Worm (Caenorhabditis elegans) whole organism, late embryonic: Measurements from ENCODE around the gene C32B5.7.

Experiments
- C08G9.2 ChIP-seq: sonication (generic microtip); optimal IDR thresholded peaks from 2 replicates; lab custom pipeline; 2016; ENCODE audit warnings: mild to moderate bottlenecking, missing genetic modification characterization, moderate library complexity, missing compliant biosample characterization
- F13H6.1 ChIP-seq: sonication (generic microtip); optimal IDR thresholded peaks from 2 replicates; lab custom pipeline; 2016; ENCODE audit warnings: missing genetic modification characterization, missing compliant biosample characterization
- K02D7.2 ChIP-seq: sonication (generic microtip); optimal IDR thresholded peaks from 2 replicates; lab custom pipeline; 2017; ENCODE audit warnings: mild to moderate bottlenecking, missing genetic modification characterization, missing compliant biosample characterization
- K09A11.1 ChIP-seq: sonication (generic microtip); optimal IDR thresholded peaks from 2 replicates; lab custom pipeline; 2017; ENCODE audit warnings: antibody characterized with exemption, mild to moderate bottlenecking, missing genetic modification characterization, missing compliant biosample characterization; ENCODE audit not compliant: insufficient read depth
- T23F11.4 ChIP-seq: fragments of 200-800 bp; sonication (Bioruptor generic); optimal IDR thresholded peaks from 2 replicates; lab custom pipeline; 2018; ENCODE audit warnings: mild to moderate bottlenecking, missing genetic modification characterization, missing compliant biosample characterization
- ahr-1 ChIP-seq: sonication (generic microtip); optimal IDR thresholded peaks from 2 replicates; lab custom pipeline; 2016; ENCODE audit warnings: missing genetic modification characterization, missing compliant biosample characterization
- ama-1 ChIP-seq: fragments of 150-350 bp; optimal IDR thresholded peaks from 2 replicates; lab custom pipeline; 2014
- ceh-14 ChIP-seq: sonication (generic microtip); optimal IDR thresholded peaks from 2 replicates; lab custom pipeline; 2016; ENCODE audit warnings: missing genotype, missing genetic modification characterization, missing compliant biosample characterization
- ceh-2 ChIP-seq: sonication (generic microtip); optimal IDR thresholded peaks from 2 replicates; lab custom pipeline; 2016; ENCODE audit warnings: missing genotype, missing genetic modification characterization, missing compliant biosample characterization
- ceh-24 ChIP-seq: sonication (generic microtip); optimal IDR thresholded peaks from 2 replicates; lab custom pipeline; 2016; ENCODE audit warnings: mild to moderate bottlenecking, missing genetic modification characterization, missing compliant biosample characterization
- ceh-30 ChIP-seq: fragments of 150-350 bp; optimal IDR thresholded peaks from 2 replicates; lab custom pipeline; 2014; ENCODE audit warnings: missing biosample characterization, missing genetic modification characterization
- ceh-31 ChIP-seq: sonication (generic microtip); optimal IDR thresholded peaks from 2 replicates; lab custom pipeline; 2016; ENCODE audit warnings: missing genetic modification characterization, missing compliant biosample characterization
- ceh-45 ChIP-seq: fragments of 200-800 bp; sonication (Bioruptor generic); IDR thresholded peaks from 2 replicates; pipeline ENCODE4 v1.3.6; 2022; ENCODE audit warnings: missing genetic modification reagents, missing genetic modification characterization, missing compliant biosample characterization
- dmd-4 ChIP-seq: sonication (generic microtip); optimal IDR thresholded peaks from 2 replicates; lab custom pipeline; 2016; ENCODE audit warnings: borderline replicate concordance, missing genetic modification characterization, missing compliant biosample characterization
- elt-2 ChIP-seq: sonication (generic microtip); optimal IDR thresholded peaks from 2 replicates; lab custom pipeline; 2016; ENCODE audit warnings: missing genetic modification reagents, missing genetic modification characterization, missing compliant biosample characterization
- elt-4 ChIP-seq: sonication (generic microtip); optimal IDR thresholded peaks from 2 replicates; lab custom pipeline; 2016; ENCODE audit warnings: missing genetic modification characterization, missing compliant biosample characterization
- ets-4 ChIP-seq: sonication (generic microtip); optimal IDR thresholded peaks from 2 replicates; lab custom pipeline; 2016; ENCODE audit warnings: missing genetic modification characterization, missing compliant biosample characterization
- eyg-1 ChIP-seq: sonication (generic microtip); optimal IDR thresholded peaks from 2 replicates; lab custom pipeline; 2016; ENCODE audit warnings: missing genotype, missing genetic modification characterization, missing compliant biosample characterization
- fax-1 ChIP-seq: sonication (generic microtip); optimal IDR thresholded peaks from 2 replicates; lab custom pipeline; 2016; ENCODE audit warnings: missing genotype, missing genetic modification characterization, missing compliant biosample characterization
- fkh-10 ChIP-seq: fragments of 150-350 bp; optimal IDR thresholded peaks from 2 replicates; lab custom pipeline; 2014; ENCODE audit warnings: missing biosample characterization, missing genetic modification reagents, missing genetic modification characterization
- fkh-6 ChIP-seq: sonication (generic microtip); optimal IDR thresholded peaks from 2 replicates; lab custom pipeline; 2016; ENCODE audit warnings: missing genetic modification characterization, missing compliant biosample characterization
- hlh-30 ChIP-seq: sonication (generic microtip); optimal IDR thresholded peaks from 2 replicates; lab custom pipeline; 2017; ENCODE audit warnings: antibody characterized with exemption, missing genetic modification characterization, missing compliant biosample characterization; ENCODE audit not compliant: insufficient read depth
- hlh-8 ChIP-seq: sonication (generic microtip); optimal IDR thresholded peaks from 2 replicates; lab custom pipeline; 2016; ENCODE audit warnings: missing genotype, missing genetic modification characterization, missing compliant biosample characterization
- lim-6 ChIP-seq: sonication (generic microtip); optimal IDR thresholded peaks from 2 replicates; lab custom pipeline; 2016; ENCODE audit warnings: missing genetic modification characterization, missing compliant biosample characterization
- lin-11 ChIP-seq: fragments of 200-800 bp; sonication (Bioruptor generic); optimal IDR thresholded peaks from 2 replicates; lab custom pipeline; 2018; ENCODE audit warnings: mild to moderate bottlenecking, missing genetic modification characterization, missing compliant biosample characterization
- nfya-1 ChIP-seq: sonication (generic microtip); optimal IDR thresholded peaks from 2 replicates; lab custom pipeline; 2017; ENCODE audit warnings: missing genetic modification characterization, mild to moderate bottlenecking, missing compliant biosample characterization, antibody characterized with exemption, moderate library complexity
- nhr-11 ChIP-seq: fragments of 150-350 bp; optimal IDR thresholded peaks from 2 replicates; lab custom pipeline; 2014; ENCODE audit warnings: missing biosample characterization, missing genetic modification characterization
- nhr-232 ChIP-seq: sonication (generic microtip); optimal IDR thresholded peaks from 2 replicates; lab custom pipeline; 2016; ENCODE audit warnings: missing genetic modification characterization, missing compliant biosample characterization
- pax-1 ChIP-seq: fragments of 150-350 bp; optimal IDR thresholded peaks from 2 replicates; lab custom pipeline; 2014; ENCODE audit warnings: missing biosample characterization, missing genetic modification characterization
- pha-4 ChIP-seq: fragments of 150-350 bp; optimal IDR thresholded peaks from 2 replicates; lab custom pipeline; 2018; ENCODE audit warnings: missing biosample characterization, missing genetic modification reagents, missing genetic modification characterization
- pros-1 ChIP-seq: fragments of 150-350 bp; optimal IDR thresholded peaks from 2 replicates; lab custom pipeline; 2014; ENCODE audit warnings: missing biosample characterization, missing genetic modification reagents, missing genetic modification characterization
- rnt-1 ChIP-seq: sonication (generic microtip); optimal IDR thresholded peaks from 2 replicates; lab custom pipeline; 2016; ENCODE audit warnings: missing genetic modification characterization, missing compliant biosample characterization
- sdc-2 ChIP-seq: sonication (generic microtip); optimal IDR thresholded peaks from 2 replicates; lab custom pipeline; 2016; ENCODE audit warnings: missing genotype, missing genetic modification characterization, missing compliant biosample characterization
- sox-4 ChIP-seq: sonication (generic microtip); optimal IDR thresholded peaks from 2 replicates; lab custom pipeline; 2017; ENCODE audit warnings: mild to moderate bottlenecking, missing genetic modification characterization, inconsistent platforms, missing compliant biosample characterization
- tbx-2 ChIP-seq: sonication (generic microtip); optimal IDR thresholded peaks from 2 replicates; lab custom pipeline; 2016; ENCODE audit warnings: missing genetic modification characterization, missing compliant biosample characterization
- ttx-3 ChIP-seq: sonication (generic microtip); optimal IDR thresholded peaks from 2 replicates; lab custom pipeline; 2016; ENCODE audit warnings: missing genetic modification reagents, missing genetic modification characterization, missing compliant biosample characterization
- unc-3 ChIP-seq, 2 experiments: fragments of 200-800 bp in 1 of 2; sonication (Bioruptor generic) in 1 of 2; sonication (generic microtip) in 1 of 2; conservative IDR thresholded peaks in 1 of 2; optimal IDR thresholded peaks in 1 of 2; 2 replicates each; pipeline versions ENCODE4 v1.3.6 to Lab custom; 2016 to 2022; ENCODE audit warnings: missing compliant biosample characterization in 2 of 2, missing genetic modification characterization in 2 of 2, missing genetic modification reagents in 1 of 2
- unc-42 ChIP-seq: sonication (generic microtip); optimal IDR thresholded peaks from 2 replicates; lab custom pipeline; 2016; ENCODE audit warnings: missing genotype, missing genetic modification characterization, missing compliant biosample characterization
- unc-86 ChIP-seq: sonication (generic microtip); optimal IDR thresholded peaks from 2 replicates; lab custom pipeline; 2016; ENCODE audit warnings: missing genetic modification characterization, missing compliant biosample characterization

The C32B5.7 gene

DNA sequence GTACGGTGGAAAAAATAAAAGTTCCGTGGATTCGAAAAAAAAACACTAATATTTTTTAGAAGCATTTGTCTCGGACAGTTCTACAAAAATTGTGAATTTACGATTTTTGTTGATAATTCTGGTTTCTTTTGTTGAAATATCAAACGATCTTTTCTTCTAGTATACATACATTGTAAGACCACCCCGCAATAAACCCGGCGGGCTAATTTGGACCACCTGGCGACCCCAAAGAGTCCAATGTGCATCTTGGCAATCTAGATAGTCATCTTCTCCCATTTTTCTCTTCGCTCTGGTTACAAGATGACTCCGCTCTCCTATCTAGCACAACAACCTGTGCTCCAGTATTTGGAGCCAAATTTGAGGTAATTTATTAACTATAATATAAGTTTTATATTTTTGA is 44.5 kb upstream of the C32B5.7 start, which contains the start of gene fbxc-29:
Gene fbxc-29 (plus strand): TSS at position 301 of the 400 bp plus-strand sequence.
- TF ChIP-seq ets-4 (tag; lab: Kevin White, UChicago) (no peak), pha-4 (tag; lab: Kevin White, UChicago) (no peak), nfya-1 (tag; lab: Kevin White, UChicago) (no peak), nhr-11 (tag; lab: Kevin White, UChicago) (no peak), F13H6.1 (tag; lab: Kevin White, UChicago) (no peak), fkh-6 (tag; lab: Kevin White, UChicago) (no peak), K02D7.2 (tag; lab: Kevin White, UChicago) (no peak), C08G9.2 (tag; lab: Kevin White, UChicago) (no peak), elt-4 (tag; lab: Kevin White, UChicago) (no peak), ceh-14 (no peak), eyg-1 (tag; lab: Kevin White, UChicago) (no peak), hlh-8 (no peak), lim-6 (no peak)

DNA sequence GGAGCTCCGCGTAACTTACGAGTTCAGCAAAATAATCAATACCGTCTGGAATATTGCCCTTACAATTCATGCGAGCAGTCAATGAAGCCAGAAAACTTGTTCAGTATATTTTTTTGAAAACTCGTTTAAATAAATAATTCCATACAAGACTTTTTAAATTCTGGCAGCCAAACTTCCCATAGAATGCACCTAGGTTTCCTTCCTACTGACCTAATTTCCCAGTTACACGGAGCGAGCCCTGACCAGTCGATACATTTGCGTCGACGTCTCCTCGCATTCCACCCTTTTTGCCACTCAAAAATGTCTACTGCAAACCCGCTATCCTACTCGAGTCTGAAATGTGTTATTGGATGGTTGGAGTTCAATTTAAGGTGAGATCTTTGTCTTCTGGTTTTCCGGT is 43.0 kb upstream of the C32B5.7 start, which contains the start of gene fbxc-30:
Gene fbxc-30 (plus strand): TSS at position 301 of the 400 bp plus-strand sequence.
- TF ChIP-seq nhr-11 (tag; lab: Kevin White, UChicago) (no peak), K09A11.1 (tag; lab: Kevin White, UChicago) (no peak), F13H6.1 (tag; lab: Kevin White, UChicago) (no peak), ceh-30 (no peak), ceh-14 (no peak), pros-1 (tag; lab: Kevin White, UChicago) (no peak), ceh-31 (tag; lab: Kevin White, UChicago) (no peak), pha-4 (tag; lab: Kevin White, UChicago) (no peak), ets-4 (tag; lab: Kevin White, UChicago) (no peak), elt-4 (tag; lab: Kevin White, UChicago) (no peak), fax-1 (tag; lab: Kevin White, UChicago) (no peak), unc-42 (tag; lab: Kevin White, UChicago) (no peak)

DNA sequence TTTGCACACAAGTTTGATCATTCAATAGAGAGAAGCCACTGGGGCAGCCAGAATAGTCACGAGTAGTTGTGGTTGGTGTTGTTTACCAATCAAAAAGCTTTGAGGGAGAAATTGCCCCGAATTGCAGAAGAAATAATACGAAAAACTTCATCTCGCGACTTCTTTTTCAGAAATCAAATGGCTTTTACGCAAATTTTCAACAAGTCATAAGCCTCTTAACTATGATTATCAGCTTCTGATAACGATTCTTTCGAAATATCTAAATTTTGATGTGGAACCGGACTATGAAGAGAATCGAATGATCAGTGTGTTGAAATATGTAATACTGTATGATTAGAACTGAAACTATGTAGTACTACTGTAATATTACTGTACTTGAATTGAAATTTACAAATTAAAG is 40.0 kb upstream of the C32B5.7 start:
- TF ChIP-seq dmd-4 (tag; lab: Kevin White, UChicago) (no peak), elt-4 (tag; lab: Kevin White, UChicago) (no peak)
- TF ChIP-seq, all 69 proteins: peak for 0

DNA sequence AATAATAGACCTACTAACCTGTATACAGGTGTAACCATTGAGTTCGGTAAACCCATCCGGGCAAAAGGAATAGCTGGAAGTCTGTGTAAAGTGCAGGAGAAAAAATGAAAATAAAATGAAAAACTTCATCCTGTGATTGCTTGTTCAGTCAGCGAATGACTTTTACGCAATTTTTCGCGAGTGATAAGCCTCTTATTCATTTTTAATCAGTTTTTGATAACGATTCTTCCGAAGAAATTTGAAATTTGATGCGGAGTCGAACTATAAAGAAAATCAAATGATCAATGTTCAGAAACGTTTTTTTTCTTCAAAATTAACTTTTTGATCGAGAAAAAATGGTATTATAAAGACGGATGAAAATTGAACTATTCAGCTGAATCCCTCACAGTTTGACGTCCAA is 37.5 kb upstream of the C32B5.7 start:
- TF ChIP-seq ceh-45 (no peak), fkh-10 (GFP tag; lab: Kevin White, UChicago) (no peak), ahr-1 (tag; lab: Kevin White, UChicago) (no peak), ceh-24 (tag; lab: Kevin White, UChicago) (no peak), lim-6 (no peak), fkh-6 (tag; lab: Kevin White, UChicago) (no peak), unc-42 (tag; lab: Kevin White, UChicago) (no peak), nhr-11 (tag; lab: Kevin White, UChicago) (no peak), ceh-30 (no peak), nhr-232 (tag; lab: Kevin White, UChicago) (no peak), hlh-8 (no peak)

DNA sequence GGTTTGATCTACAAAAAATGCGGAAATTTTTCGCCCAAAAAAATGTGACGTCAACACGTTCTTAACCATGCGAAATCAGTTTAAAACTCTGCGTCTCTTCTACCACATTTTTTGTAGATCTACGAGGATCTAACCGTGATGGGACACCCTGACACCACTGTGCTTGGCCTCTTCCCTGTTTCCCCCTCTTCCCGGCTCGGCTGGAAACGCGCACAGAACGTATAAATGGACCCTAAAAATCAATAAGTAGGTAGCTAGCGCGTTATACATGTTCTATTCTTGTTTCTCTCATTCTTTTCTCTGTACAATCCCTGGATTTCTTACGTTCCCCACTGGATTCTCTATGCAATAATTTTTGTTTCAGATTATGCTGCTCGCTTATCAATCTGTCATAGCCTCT is 36.8 kb upstream of the C32B5.7 start, which contains the start of gene fbxc-28:
Gene fbxc-28 (plus strand): TSS at position 301 of the 400 bp plus-strand sequence.
- TF ChIP-seq ceh-24 (tag; lab: Kevin White, UChicago) (no peak), ttx-3 (tag; lab: Kevin White, UChicago) (no peak), rnt-1 (no peak), ceh-30 (no peak), fax-1 (tag; lab: Kevin White, UChicago) (no peak), nhr-11 (tag; lab: Kevin White, UChicago) (no peak), unc-3 (GFP tag; conservative IDR thresholded peaks at IDR 0.05; lab: Robert Waterston, UW) (no peak), unc-3 (tag; optimal IDR thresholded peaks at IDR 0.05; lab: Kevin White, UChicago) (no peak), K02D7.2 (tag; lab: Kevin White, UChicago) (no peak), fkh-10 (GFP tag; lab: Kevin White, UChicago) (no peak), ama-1 (lab: Kevin White, UChicago) (no peak)

DNA sequence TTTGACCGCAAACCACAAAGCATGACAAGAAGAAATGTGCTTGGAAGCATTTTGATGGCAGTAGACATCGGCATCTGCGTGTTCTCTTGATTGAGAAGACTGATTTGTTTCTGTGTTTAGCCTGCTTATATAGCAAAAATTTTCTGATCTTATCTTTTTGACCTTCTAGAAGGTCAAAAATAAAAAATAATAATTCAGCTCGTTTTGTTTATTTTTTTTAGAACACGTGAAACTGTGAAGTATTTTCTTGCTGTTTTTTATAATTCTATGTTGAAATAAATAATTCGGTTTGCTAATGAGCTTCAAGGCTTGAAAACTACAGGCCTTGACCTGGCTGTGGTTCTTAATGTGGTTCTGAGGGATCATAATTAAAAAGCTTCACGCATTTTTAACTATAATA is 33.0 kb upstream of the C32B5.7 start, which contains the start of gene R07C3.13:
Gene R07C3.13 (minus strand): TSS at position 101 of the 400 bp plus-strand sequence.
- TF ChIP-seq T23F11.4 (no peak), ceh-24 (tag; lab: Kevin White, UChicago) (no peak), hlh-30 (no peak), pax-1 (tag; lab: Kevin White, UChicago) (no peak), ceh-2 (no peak), K02D7.2 (tag; lab: Kevin White, UChicago) (no peak), sdc-2 (no peak), sox-4 (tag; lab: Kevin White, UChicago) (no peak), elt-2 (tag; lab: Kevin White, UChicago) (no peak), tbx-2 (no peak), ceh-45 (no peak), hlh-8 (no peak), unc-86 (no peak), lin-11 (tag; lab: Kevin White, UChicago) (no peak), K09A11.1 (tag; lab: Kevin White, UChicago) (no peak), ceh-31 (tag; lab: Kevin White, UChicago) (no peak)
